Worm (Caenorhabditis elegans) whole organism, young adult: ENCODE results near the gene W08A12.2.

Source experiments
- B0019.2 ChIP-seq: fragments of 200-800 bp; sonication (Bioruptor generic); conservative IDR thresholded peaks from 2 replicates; pipeline ENCODE4 v1.3.6; 2022; ENCODE audit warnings: missing genetic modification reagents, missing genetic modification characterization, missing compliant biosample characterization
- C06A6.2 ChIP-seq: fragments of 200-800 bp; sonication (Bioruptor generic); conservative IDR thresholded peaks from 2 replicates; pipeline ENCODE4 v1.3.6; 2022; ENCODE audit warnings: missing genetic modification characterization, missing compliant biosample characterization
- F10E7.11 ChIP-seq: sonication (generic microtip); optimal IDR thresholded peaks from 2 replicates; lab custom pipeline; 2017; ENCODE audit warnings: mild to moderate bottlenecking, missing genetic modification characterization, moderate library complexity, missing compliant biosample characterization
- K11D2.4 ChIP-seq: fragments of 200-800 bp; sonication (Bioruptor generic); IDR thresholded peaks from 2 replicates; pipeline ENCODE4 v1.3.6; 2022; ENCODE audit warnings: missing genetic modification reagents, missing genetic modification characterization, missing compliant biosample characterization
- akir-1 ChIP-seq: fragments of 200-800 bp; sonication (Bioruptor generic); optimal IDR thresholded peaks from 2 replicates; lab custom pipeline; 2018; ENCODE audit warnings: mild to moderate bottlenecking, missing genetic modification characterization, moderate library complexity, missing compliant biosample characterization
- aptf-3 ChIP-seq: fragments of 200-800 bp; sonication (Bioruptor generic); IDR thresholded peaks from 2 replicates; pipeline ENCODE4 v1.3.6; 2022; ENCODE audit warnings: missing genetic modification characterization, missing compliant biosample characterization
- atf-7 ChIP-seq: sonication (generic microtip); optimal IDR thresholded peaks from 2 replicates; lab custom pipeline; 2017; ENCODE audit warnings: mild to moderate bottlenecking, missing genetic modification characterization, missing compliant biosample characterization
- athp-1 ChIP-seq: sonication (generic microtip); optimal IDR thresholded peaks from 2 replicates; lab custom pipeline; 2017; ENCODE audit warnings: mild to moderate bottlenecking, missing genetic modification characterization, missing compliant biosample characterization
- attf-5 ChIP-seq: fragments of 200-800 bp; sonication (Bioruptor generic); optimal IDR thresholded peaks from 2 replicates; lab custom pipeline; 2018; ENCODE audit warnings: mild to moderate bottlenecking, missing genetic modification characterization, missing compliant biosample characterization
- cebp-1 ChIP-seq, 2 experiments: fragments of 200-800 bp in 1 of 2; sonication (Bioruptor generic) in 1 of 2; sonication (generic microtip) in 1 of 2; IDR thresholded peaks in 1 of 2; optimal IDR thresholded peaks in 1 of 2; 2 replicates each; pipeline versions ENCODE4 v1.3.6 to Lab custom; 2017 to 2022; ENCODE audit warnings: missing compliant biosample characterization in 2 of 2, missing genetic modification characterization in 2 of 2, mild to moderate bottlenecking in 1 of 2, missing genetic modification reagents in 1 of 2, moderate library complexity in 1 of 2
- ceh-40 ChIP-seq: fragments of 200-800 bp; sonication (Bioruptor generic); IDR thresholded peaks from 2 replicates; pipeline ENCODE4 v1.3.6; 2022; ENCODE audit warnings: missing genetic modification characterization, missing compliant biosample characterization
- chd-7 ChIP-seq: sonication (generic microtip); optimal IDR thresholded peaks from 2 replicates; lab custom pipeline; 2016; ENCODE audit warnings: mild to moderate bottlenecking, missing genetic modification characterization, moderate library complexity, missing compliant biosample characterization
- die-1 ChIP-seq: sonication (generic microtip); optimal IDR thresholded peaks from 2 replicates; lab custom pipeline; 2016; ENCODE audit warnings: missing genotype, mild to moderate bottlenecking, missing genetic modification characterization, missing compliant biosample characterization
- egl-44 ChIP-seq: fragments of 200-800 bp; sonication (Bioruptor generic); IDR thresholded peaks from 2 replicates; pipeline ENCODE4 v1.3.6; 2022; ENCODE audit warnings: missing genetic modification reagents, missing genetic modification characterization, missing compliant biosample characterization
- egrh-3 ChIP-seq: fragments of 200-800 bp; sonication (Bioruptor generic); IDR thresholded peaks from 2 replicates; pipeline ENCODE4 v1.3.6; 2022; ENCODE audit warnings: missing genetic modification reagents, missing genetic modification characterization, missing compliant biosample characterization
- ekl-4 ChIP-seq: fragments of 200-800 bp; sonication (Bioruptor generic); IDR thresholded peaks from 2 replicates; pipeline ENCODE4 v1.3.6; 2022; ENCODE audit warnings: missing genetic modification reagents, missing genetic modification characterization, missing compliant biosample characterization
- gei-17 ChIP-seq: fragments of 200-800 bp; sonication (Bioruptor generic); optimal IDR thresholded peaks from 2 replicates; lab custom pipeline; 2018; ENCODE audit warnings: mild to moderate bottlenecking, missing genetic modification characterization, missing compliant biosample characterization
- him-1 ChIP-seq: sonication (generic microtip); optimal IDR thresholded peaks from 2 replicates; lab custom pipeline; 2016; ENCODE audit warnings: missing genotype, missing genetic modification reagents, missing genetic modification characterization, missing compliant biosample characterization
- hlh-26 ChIP-seq: fragments of 200-800 bp; sonication (Bioruptor generic); conservative IDR thresholded peaks from 2 replicates; pipeline ENCODE4 v1.3.6; 2022; ENCODE audit warnings: missing genetic modification reagents, missing genetic modification characterization, missing compliant biosample characterization
- hmg-1.2 ChIP-seq: fragments of 200-800 bp; sonication (Bioruptor generic); IDR thresholded peaks from 2 replicates; pipeline ENCODE4 v1.3.6; 2022; ENCODE audit warnings: missing genetic modification reagents, missing genetic modification characterization, missing compliant biosample characterization
- hsf-1 ChIP-seq: fragments of 200-800 bp; sonication (Bioruptor generic); IDR thresholded peaks from 2 replicates; pipeline ENCODE4 v1.3.6; 2022; ENCODE audit warnings: missing genetic modification reagents, missing genetic modification characterization, missing compliant biosample characterization
- lin-35 ChIP-seq, 3 experiments: fragments of 150-350 bp in 2 of 3; sonication (generic microtip) in 1 of 3; optimal IDR thresholded peaks; 2 replicates each; lab custom pipeline; 2014 to 2018; ENCODE audit warnings: missing biosample characterization in 3 of 3, missing genetic modification characterization in 3 of 3, missing genetic modification reagents in 3 of 3
- lir-1 ChIP-seq: fragments of 200-800 bp; sonication (Bioruptor generic); conservative IDR thresholded peaks from 2 replicates; pipeline ENCODE4 v1.3.6; 2022; ENCODE audit warnings: missing genetic modification reagents, missing genetic modification characterization, missing compliant biosample characterization
- lsl-1 ChIP-seq: fragments of 200-800 bp; sonication (Bioruptor generic); optimal IDR thresholded peaks from 2 replicates; lab custom pipeline; 2018; ENCODE audit warnings: mild to moderate bottlenecking, missing genetic modification characterization, moderate library complexity, missing compliant biosample characterization
- madf-10 ChIP-seq: sonication (generic microtip); optimal IDR thresholded peaks from 2 replicates; lab custom pipeline; 2016; ENCODE audit warnings: mild to moderate bottlenecking, missing genetic modification characterization, missing compliant biosample characterization
- mcd-1 ChIP-seq: fragments of 200-800 bp; sonication (Bioruptor generic); IDR thresholded peaks from 2 replicates; pipeline ENCODE4 v1.3.6; 2022; ENCODE audit warnings: missing genetic modification reagents, missing genetic modification characterization, missing compliant biosample characterization
- nfyb-1 ChIP-seq: fragments of 200-800 bp; sonication (Bioruptor generic); IDR thresholded peaks from 2 replicates; pipeline ENCODE4 v1.3.6; 2022; ENCODE audit warnings: missing genetic modification reagents, missing genetic modification characterization, missing compliant biosample characterization
- nhr-27 ChIP-seq: fragments of 200-800 bp; sonication (Bioruptor generic); optimal IDR thresholded peaks from 2 replicates; lab custom pipeline; 2018; ENCODE audit warnings: mild to moderate bottlenecking, missing genetic modification characterization, moderate library complexity, missing compliant biosample characterization
- nhr-80 ChIP-seq: sonication (generic microtip); optimal IDR thresholded peaks from 2 replicates; lab custom pipeline; 2016; ENCODE audit warnings: missing genetic modification characterization, missing compliant biosample characterization
- pbrm-1 ChIP-seq: fragments of 200-800 bp; sonication (Bioruptor generic); IDR thresholded peaks from 2 replicates; pipeline ENCODE4 v1.3.6; 2022; ENCODE audit warnings: missing genetic modification reagents, missing genetic modification characterization, missing compliant biosample characterization
- rec-8 ChIP-seq, 2 experiments: sonication (generic microtip); optimal IDR thresholded peaks; 2 replicates each; lab custom pipeline; 2016; ENCODE audit warnings: mild to moderate bottlenecking in 2 of 2, missing genetic modification characterization in 2 of 2, missing genetic modification reagents in 2 of 2, missing genotype in 2 of 2, missing biosample characterization in 1 of 2, missing compliant biosample characterization in 1 of 2, moderate library complexity in 1 of 2
- repo-1 ChIP-seq: sonication (generic microtip); optimal IDR thresholded peaks from 2 replicates; lab custom pipeline; 2017; ENCODE audit warnings: mild to moderate bottlenecking, missing genetic modification characterization, missing compliant biosample characterization
- rpc-1 ChIP-seq, 2 experiments: fragments of 150-350 bp in 1 of 2; sonication (generic microtip) in 1 of 2; optimal IDR thresholded peaks; 2 replicates each; lab custom pipeline; 2014 to 2018; ENCODE audit warnings: missing biosample characterization in 1 of 2, missing genetic modification characterization in 1 of 2, missing genetic modification reagents in 1 of 2, missing genotype in 1 of 2
- snpc-3.4 ChIP-seq: sonication (generic microtip); optimal IDR thresholded peaks from 2 replicates; lab custom pipeline; 2017; ENCODE audit warnings: missing genetic modification characterization, mild to moderate bottlenecking, missing compliant biosample characterization, antibody characterized with exemption, moderate library complexity, missing genotype, missing genetic modification reagents
- snpc-4 ChIP-seq, 5 experiments: fragments of 150-350 bp in 1 of 5; sonication (generic microtip) in 4 of 5; optimal IDR thresholded peaks; 2 replicates each; lab custom pipeline; 2014 to 2018; ENCODE audit warnings: missing genetic modification characterization in 5 of 5, missing biosample characterization in 3 of 5, antibody characterized with exemption in 2 of 5, mild to moderate bottlenecking in 2 of 5, missing compliant biosample characterization in 2 of 5, missing genotype in 2 of 5, moderate library complexity in 2 of 5, missing genetic modification reagents in 1 of 5
- sptf-2 ChIP-seq: fragments of 200-800 bp; sonication (Bioruptor generic); optimal IDR thresholded peaks from 2 replicates; lab custom pipeline; 2018; ENCODE audit warnings: mild to moderate bottlenecking, missing genetic modification characterization, missing compliant biosample characterization
- unc-130 ChIP-seq: sonication (generic microtip); optimal IDR thresholded peaks from 2 replicates; lab custom pipeline; 2016; ENCODE audit warnings: missing genetic modification reagents, missing genetic modification characterization, missing compliant biosample characterization
- zfh-2 ChIP-seq: fragments of 200-800 bp; sonication (Bioruptor generic); conservative IDR thresholded peaks from 2 replicates; pipeline ENCODE4 v1.3.6; 2022; ENCODE audit warnings: missing genetic modification reagents, missing genetic modification characterization, missing compliant biosample characterization
- ztf-3 ChIP-seq: fragments of 200-800 bp; sonication (Bioruptor generic); optimal IDR thresholded peaks from 2 replicates; lab custom pipeline; 2018; ENCODE audit warnings: mild to moderate bottlenecking, missing genetic modification characterization, missing compliant biosample characterization
- ztf-6 ChIP-seq: fragments of 200-800 bp; sonication (Bioruptor generic); IDR thresholded peaks from 2 replicates; pipeline ENCODE4 v1.3.6; 2022; ENCODE audit warnings: missing genetic modification reagents, missing genetic modification characterization, missing compliant biosample characterization

Gene W08A12.2

ce11 chrV:3712955-3713354 is 27.3 kb upstream of the W08A12.2 start:
- TF ChIP-seq aptf-3 (GFP tag; lab: Robert Waterston, UW) (no peak), hsf-1 (GFP tag; lab: Robert Waterston, UW) (no peak), mcd-1 (GFP tag; lab: Robert Waterston, UW) (0 out of 2 replicates have a peak, but pooled peaks have one; percentile 5), hmg-1.2 (peak; percentile 31; the same call in 1 of the 2 replicates), ztf-3 (GFP tag; lab: Kevin White, UChicago) (no peak), nhr-27 (tag; lab: Kevin White, UChicago) (no peak), him-1 (tag; lab: Kevin White, UChicago) (peak; percentile 35), unc-130 (GFP tag; lab: Kevin White, UChicago) (no peak), egl-44 (GFP tag; lab: Robert Waterston, UW) (no peak)

- TF ChIP-seq K11D2.4 (GFP tag; lab: Robert Waterston, UW), result peak; percentile 35; the same call in 1 of the 2 replicates
- no peak for TF ChIP-seq attf-5 (GFP tag; lab: Kevin White, UChicago)
- no peak for TF ChIP-seq rpc-1 (optimal IDR thresholded peaks at IDR 0.05; lab: Kevin White, UChicago)
- no peak for TF ChIP-seq rpc-1 (tag; optimal IDR thresholded peaks at IDR 0.05; lab: Kevin White, UChicago)
- TF ChIP-seq lsl-1 (GFP tag; lab: Kevin White, UChicago), result no peak
- no peak for TF ChIP-seq lir-1
- TF ChIP-seq hlh-26, result no peak
- TF ChIP-seq gei-17 (GFP tag; lab: Kevin White, UChicago), result no peak
- TF ChIP-seq unc-130 (GFP tag; lab: Kevin White, UChicago), result no peak
- no peak for TF ChIP-seq F10E7.11
- 0 out of 2 replicates have a peak, but pooled peaks have one; percentile 7 for TF ChIP-seq pbrm-1 (GFP tag; lab: Robert Waterston, UW)
- peak; percentile 4 for TF ChIP-seq athp-1 (tag; lab: Kevin White, UChicago)
- TF ChIP-seq madf-10, result peak; percentile 5
- TF ChIP-seq repo-1 (tag; lab: Kevin White, UChicago), result peak; percentile 31
- TF ChIP-seq B0019.2, result no peak
- no peak for TF ChIP-seq chd-7
- 0 out of 2 replicates have a peak, but pooled peaks have one; percentile 9 for TF ChIP-seq nfyb-1 (GFP tag; lab: Robert Waterston, UW)
- no peak for TF ChIP-seq hsf-1 (GFP tag; lab: Robert Waterston, UW)
- TF ChIP-seq ztf-3 (GFP tag; lab: Kevin White, UChicago), result no peak
- peak in 1 of 3 experiments; percentile 61 for TF ChIP-seq lin-35 (GFP tag; optimal IDR thresholded peaks at IDR 0.05; lab: Kevin White, UChicago)
- TF ChIP-seq atf-7 (tag; lab: Kevin White, UChicago), result peak; percentile 18
- TF ChIP-seq cebp-1 (GFP tag; IDR thresholded peaks at IDR 0.05; lab: Robert Waterston, UW), result 0 out of 2 replicates have a peak, but pooled peaks have one; percentile 14
- TF ChIP-seq cebp-1 (tag; optimal IDR thresholded peaks at IDR 0.05; lab: Kevin White, UChicago), result peak; percentile 57
- TF ChIP-seq snpc-3.4 (tag; lab: Kevin White, UChicago), result no peak
- TF ChIP-seq, all 124 proteins: peak for 9
Observed at ce11 chrV:3712192-3712591, 26.5 kb upstream of the W08A12.2 start.

ce11 chrV:3711544-3711943 is 25.9 kb upstream of the W08A12.2 start:
- TF ChIP-seq akir-1 (GFP tag; lab: Kevin White, UChicago), result peak; percentile 5
- no peak for TF ChIP-seq C06A6.2
- TF ChIP-seq, all 124 proteins: peak for 1

- peak; percentile 29; the same call in 1 of the 2 replicates for TF ChIP-seq nfyb-1 (GFP tag; lab: Robert Waterston, UW)
Observed at ce11 chrV:3707560-3707959, 21.9 kb upstream of the W08A12.2 start.

- TF ChIP-seq ztf-6, result no peak
- TF ChIP-seq rpc-1 (optimal IDR thresholded peaks at IDR 0.05; lab: Kevin White, UChicago), result no peak
- no peak for TF ChIP-seq rpc-1 (tag; optimal IDR thresholded peaks at IDR 0.05; lab: Kevin White, UChicago)
- TF ChIP-seq egrh-3 (GFP tag; lab: Robert Waterston, UW), result peak; percentile 87; the same call in 1 of the 2 replicates
- no peak for TF ChIP-seq sptf-2
- TF ChIP-seq ekl-4 (GFP tag; lab: Robert Waterston, UW), result no peak
- no peak for TF ChIP-seq snpc-4 (GFP tag; optimal IDR thresholded peaks at IDR 0.05; lab: Kevin White, UChicago)
- TF ChIP-seq snpc-4 (tag; optimal IDR thresholded peaks at IDR 0.05; lab: Kevin White, UChicago), result no peak
- no peak for TF ChIP-seq nhr-80 (tag; lab: Kevin White, UChicago)
- no peak for TF ChIP-seq ceh-40
- no peak for TF ChIP-seq die-1 (tag; lab: Kevin White, UChicago)
- TF ChIP-seq zfh-2 (GFP tag; lab: Robert Waterston, UW), result peak; percentile 75
- no peak for TF ChIP-seq atf-7 (tag; lab: Kevin White, UChicago)
- no peak for TF ChIP-seq rec-8 (tag; optimal IDR thresholded peaks at IDR 0.05; lab: Kevin White, UChicago)
- TF ChIP-seq pbrm-1 (GFP tag; lab: Robert Waterston, UW), result no peak
Observed at ce11 chrV:3706893-3707292, 21.2 kb upstream of the W08A12.2 start.
